Fruit fly (Drosophila melanogaster): ENCODE results near the gene woc.

woc gene

dm6 chr3R:27270379-27271266 lies 6.8 kb upstream of the woc start (continued):
- TF ChIP-seq CG11762 (GFP tag; optimal IDR thresholded peaks at IDR 0.05; ENCODE audit: insufficient read depth) (no peak), CG3919 (GFP tag; optimal IDR thresholded peaks at IDR 0.05) (peak; percentile 27), fkh (GFP tag; optimal IDR thresholded peaks at IDR 0.05) (no peak), CG6808 (GFP tag; optimal IDR thresholded peaks at IDR 0.05) (peak; percentile 10), CG8119 (GFP tag; IDR thresholded peaks at IDR 0.05) (0 out of 3 replicates have a peak, but pooled peaks have one; percentile 20), Blimp-1 (GFP tag; optimal IDR thresholded peaks at IDR 0.05) (no peak), salr (GFP tag; optimal IDR thresholded peaks at IDR 0.05) (no peak), net (GFP tag; optimal IDR thresholded peaks at IDR 0.05) (no peak), Smox (GFP tag; optimal IDR thresholded peaks at IDR 0.05) (no peak), CG10669 (GFP tag; optimal IDR thresholded peaks at IDR 0.05) (no peak), vri (GFP tag; optimal IDR thresholded peaks at IDR 0.05) (no peak), Ets96B (tag; optimal IDR thresholded peaks at IDR 0.05) (no peak), CG9139 (GFP tag; optimal IDR thresholded peaks at IDR 0.05) (peak; percentile 8), eg (GFP tag; IDR thresholded peaks at IDR 0.05) (no peak), CG8632 (GFP tag; optimal IDR thresholded peaks at IDR 0.05) (no peak), CG8319 (GFP tag; optimal IDR thresholded peaks at IDR 0.05) (no peak), CG1621 (tag; optimal IDR thresholded peaks at IDR 0.05) (peak; percentile 23), CG6276 (GFP tag; optimal IDR thresholded peaks at IDR 0.05) (peak; percentile 25), spab (GFP tag; optimal IDR thresholded peaks at IDR 0.05) (peak; percentile 1), CG11294 (GFP tag; IDR thresholded peaks at IDR 0.05) (no peak), dac (GFP tag; optimal IDR thresholded peaks at IDR 0.05) (no peak), Sox15 (GFP tag; optimal IDR thresholded peaks at IDR 0.05) (no peak)

- no peak for TF ChIP-seq Ets21C (GFP tag; optimal IDR thresholded peaks at IDR 0.05)
- no peak for TF ChIP-seq pdm3 (GFP tag; optimal IDR thresholded peaks at IDR 0.05)
- TF ChIP-seq CG8319 (GFP tag; optimal IDR thresholded peaks at IDR 0.05): no peak
- TF ChIP-seq Eip93F (GFP tag; optimal IDR thresholded peaks at IDR 0.05): no peak
- no peak for TF ChIP-seq Hr4 (GFP tag; optimal IDR thresholded peaks at IDR 0.05)
- no peak for TF ChIP-seq CG6163 (GFP tag; IDR thresholded peaks at IDR 0.05)
- no peak for TF ChIP-seq CG9139 (GFP tag; optimal IDR thresholded peaks at IDR 0.05)
- no peak for TF ChIP-seq CG6808 (GFP tag; optimal IDR thresholded peaks at IDR 0.05)
- no peak for TF ChIP-seq CG34406 (GFP tag; optimal IDR thresholded peaks at IDR 0.05)
- TF ChIP-seq dsx (GFP tag; optimal IDR thresholded peaks at IDR 0.05; ENCODE audit: poor library complexity, severe bottlenecking): no peak
- no peak for TF ChIP-seq eg (GFP tag; IDR thresholded peaks at IDR 0.05)
- no peak for TF ChIP-seq Sox102F (GFP tag; optimal IDR thresholded peaks at IDR 0.05)
- TF ChIP-seq CG7368 (GFP tag; optimal IDR thresholded peaks at IDR 0.05): no peak
- no peak for TF ChIP-seq CG32006 (GFP tag; optimal IDR thresholded peaks at IDR 0.05)
- no peak for TF ChIP-seq Eip78C (GFP tag)
- TF ChIP-seq Smox (GFP tag; optimal IDR thresholded peaks at IDR 0.05): no peak
- no peak for TF ChIP-seq Met (GFP tag; optimal IDR thresholded peaks at IDR 0.05)
Measured at dm6 chr3R:27265330-27265729, 1.5 kb upstream of the woc start, which contains the start of the genes CG14262 and CG14260. TSS of gene CG14262 (minus strand) at chr3R:27265430. TSS of gene CG14260 (plus strand) at chr3R:27265457.

- peak; percentile 47 for TF ChIP-seq fkh (GFP tag; optimal IDR thresholded peaks at IDR 0.05)
- peak; percentile 42 for TF ChIP-seq Eip78C (GFP tag)
- TF ChIP-seq CG3919 (GFP tag; optimal IDR thresholded peaks at IDR 0.05): no peak
Measured at dm6 chr3R:27253921-27254376, 9.9 kb downstream of the woc start.
